Fruit fly (Drosophila melanogaster) whole organism, wandering third instar larva: ENCODE measurements around the gene CG46434.

Experiments used
- Jra ChIP-seq: sonication (Bioruptor generic); optimal IDR thresholded peaks from 2 replicates; lab custom pipeline; 2016; ENCODE audit warnings: missing biosample characterization, missing genetic modification characterization
- OdsH ChIP-seq: fragments of 200-800 bp; sonication (Bioruptor generic); optimal IDR thresholded peaks from 2 replicates; lab custom pipeline; 2016; ENCODE audit warnings: missing biosample characterization, mild to moderate bottlenecking, missing genetic modification characterization
- Rel ChIP-seq, 2 experiments: fragments of 200-800 bp; sonication (Bioruptor generic) in 1 of 2; optimal IDR thresholded peaks; 2 replicates in 1 of 2; 3 replicates in 1 of 2; lab custom pipeline; 2016 to 2019; ENCODE audit warnings: mild to moderate bottlenecking in 2 of 2, missing biosample characterization in 2 of 2, missing genetic modification characterization in 2 of 2, moderate library complexity in 1 of 2
- Sp1 ChIP-seq: fragments of 200-800 bp; sonication (Bioruptor generic); optimal IDR thresholded peaks from 3 replicates; lab custom pipeline; 2019; ENCODE audit warnings: missing biosample characterization, mild to moderate bottlenecking, missing genetic modification characterization, moderate library complexity
- jim ChIP-seq: fragments of 175-275, 200-325 bp; sonication (Bioruptor generic); optimal IDR thresholded peaks from 2 replicates; lab custom pipeline; 2016; ENCODE audit warnings: missing biosample characterization, mild to moderate bottlenecking, missing genetic modification characterization
- lola ChIP-seq: fragments of >200 bp; optimal IDR thresholded peaks from 2 replicates; lab custom pipeline; 2017; ENCODE audit warnings: missing biosample characterization, missing genetic modification characterization
- rgr ChIP-seq: fragments of 200-800 bp; sonication (Bioruptor generic); optimal IDR thresholded peaks from 3 replicates; lab custom pipeline; 2016; ENCODE audit warnings: missing biosample characterization, mild to moderate bottlenecking, missing genetic modification characterization
- sage ChIP-seq: fragments of 200-800 bp; sonication (Bioruptor generic); optimal IDR thresholded peaks from 2 replicates; lab custom pipeline; 2016; ENCODE audit warnings: missing biosample characterization, mild to moderate bottlenecking, missing genetic modification characterization

DNA sequence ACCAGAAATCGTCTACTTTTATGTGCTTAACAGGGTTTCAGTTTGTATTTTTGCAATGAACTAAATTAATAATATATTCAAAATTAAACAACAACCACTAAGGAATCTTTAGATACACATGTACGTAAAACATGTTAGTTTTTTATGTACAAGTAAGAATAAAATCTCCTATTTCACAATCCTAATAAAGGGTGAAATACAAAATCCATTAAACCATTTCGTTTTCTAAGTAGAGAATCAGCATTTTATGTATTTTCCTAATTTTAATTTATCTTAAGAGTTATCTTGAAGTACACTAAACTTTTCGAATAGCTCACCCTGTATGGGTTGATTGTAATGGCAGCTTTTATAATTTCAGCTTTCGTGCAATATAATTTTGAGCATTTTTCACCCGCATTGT is 17.7 kb upstream of the CG46434 start:
- TF ChIP-seq lola (GFP tag; lab: Kevin White, UChicago) (no peak), Rel (GFP tag; optimal IDR thresholded peaks at IDR 0.05; lab: Kevin White, UChicago) (peak; percentile 13), Rel (tag; optimal IDR thresholded peaks at IDR 0.05; lab: Kevin White, UChicago) (peak; percentile 2), rgr (GFP tag; lab: Kevin White, UChicago) (peak; percentile 88), sage (GFP tag; lab: Kevin White, UChicago) (peak; percentile 44), jim (GFP tag; lab: Kevin White, UChicago) (no peak), Jra (GFP tag; lab: Kevin White, UChicago) (peak; percentile 11), Sp1 (GFP tag; lab: Kevin White, UChicago) (peak; percentile 91), OdsH (peak; percentile 86)
